Fruit fly (Drosophila melanogaster): ENCODE results near the gene CG14971.

The CG14971 gene

dm6 chr3L:3427037-3427436 is 44.1 kb downstream of the CG14971 start:
- TF ChIP-seq h (optimal IDR thresholded peaks at IDR 0.05) (no peak), ttk (optimal IDR thresholded peaks at IDR 0.05) (no peak)

DNA sequence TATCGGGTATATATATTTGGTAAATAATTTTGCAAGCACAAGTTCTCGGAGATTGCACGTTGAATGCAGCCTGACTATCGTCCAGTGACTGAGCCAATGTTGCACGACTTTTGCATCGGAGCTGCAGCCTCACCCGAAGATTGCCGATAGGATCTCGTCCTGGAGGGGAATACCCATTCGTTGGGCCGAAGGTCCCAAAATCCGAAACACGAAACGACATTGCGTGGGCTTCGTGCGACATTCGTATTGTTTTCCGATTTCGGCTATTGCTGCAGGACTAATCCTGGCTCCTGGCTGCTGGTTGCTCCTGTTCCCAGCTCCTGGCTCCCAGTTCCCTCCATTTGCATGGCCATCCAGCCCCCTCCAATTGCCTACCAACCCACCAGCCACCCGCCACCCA is 46.3 kb downstream of the CG14971 start, which contains the start of gene sty:
Gene sty (minus strand): TSS at position 90 of the 400 bp plus-strand sequence.
- no peak for TF ChIP-seq Myc (optimal IDR thresholded peaks at IDR 0.05)

DNA sequence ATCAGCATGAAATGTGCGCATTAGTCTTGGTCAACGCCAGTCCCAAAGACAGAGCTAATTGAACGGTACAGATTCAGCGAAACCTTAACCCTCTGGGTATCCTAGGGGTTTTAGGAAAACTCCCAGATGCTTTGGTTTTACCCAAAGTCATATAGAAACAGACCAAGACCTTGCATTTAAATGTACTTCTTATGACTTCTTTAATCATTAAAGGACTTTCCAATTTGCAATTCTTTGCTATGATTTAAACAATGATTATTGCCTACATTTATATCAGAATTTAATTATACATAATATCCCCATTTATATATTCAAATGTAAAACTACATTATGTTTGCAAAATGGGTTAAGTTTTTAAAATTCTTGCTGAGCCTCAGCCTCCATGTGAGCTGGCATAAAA is 48.1 kb downstream of the CG14971 start:
- no peak for TF ChIP-seq Myc (optimal IDR thresholded peaks at IDR 0.05)
- TF ChIP-seq psq (optimal IDR thresholded peaks at IDR 0.05), result no peak
- no peak for TF ChIP-seq h (optimal IDR thresholded peaks at IDR 0.05)
- TF ChIP-seq insv (optimal IDR thresholded peaks at IDR 0.05), result no peak
- no peak for TF ChIP-seq ttk (optimal IDR thresholded peaks at IDR 0.05)
- no peak for TF ChIP-seq Sin3A (optimal IDR thresholded peaks at IDR 0.05)

dm6 chr3L:3420674-3421073 is 50.4 kb downstream of the CG14971 start:
- no peak for TF ChIP-seq insv (optimal IDR thresholded peaks at IDR 0.05)
- no peak for TF ChIP-seq psq (optimal IDR thresholded peaks at IDR 0.05)
- TF ChIP-seq Myc (optimal IDR thresholded peaks at IDR 0.05), result no peak
- TF ChIP-seq Sin3A (optimal IDR thresholded peaks at IDR 0.05), result no peak
- TF ChIP-seq h (optimal IDR thresholded peaks at IDR 0.05), result no peak
- TF ChIP-seq ttk (optimal IDR thresholded peaks at IDR 0.05), result no peak

DNA sequence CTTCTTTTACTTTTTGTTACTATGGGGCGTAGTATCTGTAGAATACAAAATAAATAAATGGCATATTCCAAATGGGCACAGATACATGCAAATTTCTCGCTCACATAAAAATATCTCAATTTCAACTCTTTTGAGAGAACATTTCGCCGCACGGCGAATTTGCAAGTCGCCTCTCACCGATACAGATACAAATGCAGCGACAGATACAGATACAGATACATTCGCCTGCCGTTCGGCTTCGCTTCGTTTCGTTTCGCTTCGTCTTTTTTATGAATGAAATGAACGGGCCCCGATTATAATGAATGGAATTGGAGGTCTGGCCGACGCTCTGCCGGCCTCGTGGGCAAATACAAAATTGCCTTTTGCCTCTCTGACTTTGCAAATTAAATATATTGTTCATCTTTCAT is 50.9 kb downstream of the CG14971 start:
- no peak for TF ChIP-seq insv (optimal IDR thresholded peaks at IDR 0.05)
- TF ChIP-seq Myc (optimal IDR thresholded peaks at IDR 0.05), result no peak
- no peak for TF ChIP-seq psq (optimal IDR thresholded peaks at IDR 0.05)
- no peak for TF ChIP-seq ttk (optimal IDR thresholded peaks at IDR 0.05)
- no peak for TF ChIP-seq h (optimal IDR thresholded peaks at IDR 0.05)
- no peak for TF ChIP-seq Sin3A (optimal IDR thresholded peaks at IDR 0.05)

- no peak for TF ChIP-seq insv (optimal IDR thresholded peaks at IDR 0.05)
- TF ChIP-seq Sin3A (optimal IDR thresholded peaks at IDR 0.05), result no peak
- TF ChIP-seq ttk (optimal IDR thresholded peaks at IDR 0.05), result no peak
- no peak for TF ChIP-seq h (optimal IDR thresholded peaks at IDR 0.05)
- TF ChIP-seq psq (optimal IDR thresholded peaks at IDR 0.05), result no peak
- TF ChIP-seq Myc (optimal IDR thresholded peaks at IDR 0.05), result no peak
These were observed 51.5 kb downstream of the CG14971 start for dm6 chr3L:3419369-3420232.

DNA sequence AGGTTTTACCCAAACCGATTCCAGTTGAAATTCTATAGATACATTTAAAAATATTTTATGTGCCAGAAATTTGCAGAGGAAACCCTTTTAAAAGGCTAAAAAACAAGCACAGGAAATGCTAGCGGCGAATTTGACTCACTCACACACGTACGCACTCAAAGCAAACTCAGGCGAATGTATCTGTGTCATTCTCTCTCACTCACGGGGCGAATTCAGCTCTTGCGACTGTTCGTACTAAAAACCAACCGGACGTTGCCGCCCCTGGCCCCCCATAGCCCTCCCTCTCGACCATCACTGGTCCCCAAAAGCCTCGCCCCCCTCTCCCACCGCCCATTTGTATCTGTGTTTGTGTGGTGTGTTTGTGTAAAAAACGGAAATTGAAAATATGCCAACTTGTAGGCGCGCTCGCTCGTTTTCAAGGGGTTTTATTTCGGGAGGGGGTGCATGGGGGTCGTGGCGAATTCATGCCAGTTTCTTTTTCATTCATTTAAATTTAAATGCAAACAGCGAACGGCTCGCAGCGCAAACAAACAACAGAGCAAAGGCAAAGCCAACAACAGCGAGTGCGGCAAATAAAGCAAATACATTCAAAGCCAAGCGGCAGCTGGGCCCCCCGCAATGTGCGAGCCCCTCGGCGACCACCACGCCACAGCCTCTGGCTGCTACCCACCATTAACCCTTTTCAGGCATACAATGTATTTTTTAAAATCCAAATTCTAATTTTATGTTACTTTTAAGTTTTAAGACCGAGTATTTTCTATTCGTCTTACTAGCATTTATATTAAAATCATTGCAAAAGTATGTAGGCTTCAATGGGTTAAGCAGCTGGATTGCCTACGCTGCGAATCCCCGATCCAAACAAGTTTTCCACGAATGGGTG is 52.7 kb downstream of the CG14971 start:
- no peak for TF ChIP-seq insv (optimal IDR thresholded peaks at IDR 0.05)
- no peak for TF ChIP-seq psq (optimal IDR thresholded peaks at IDR 0.05)
- no peak for TF ChIP-seq Myc (optimal IDR thresholded peaks at IDR 0.05)
- no peak for TF ChIP-seq h (optimal IDR thresholded peaks at IDR 0.05)
- TF ChIP-seq ttk (optimal IDR thresholded peaks at IDR 0.05), result no peak
- no peak for TF ChIP-seq Sin3A (optimal IDR thresholded peaks at IDR 0.05)

Measured in Kc167 (cell line).